Worm (Caenorhabditis elegans): ENCODE data around the gene dct-19.

ce11 chrIV:12903687-12904086 lies 39.0 kb upstream of the dct-19 start:
- TF ChIP-seq klf-2 (GFP tag; conservative IDR thresholded peaks at IDR 0.05) (no peak), ztf-29 (GFP tag; IDR thresholded peaks at IDR 0.05) (no peak), T22C8.4 (GFP tag; IDR thresholded peaks at IDR 0.05) (no peak), tab-1 (GFP tag; IDR thresholded peaks at IDR 0.05) (no peak)

Measured in whole organism, midembryonic.